Fruit fly (Drosophila melanogaster): ENCODE data around the gene CG14983.

Gene CG14983

dm6 chr3L:3972599-3972998 lies 23.5 kb upstream of the CG14983 start, which contains the start of gene CG43915:
CG43915 (plus strand) TSS chr3L:3972899.
- TF ChIP-seq CG6276 (GFP tag; optimal IDR thresholded peaks at IDR 0.05), result no peak
- TF ChIP-seq fkh (GFP tag; optimal IDR thresholded peaks at IDR 0.05), result no peak
- no peak for TF ChIP-seq CG6808 (GFP tag; optimal IDR thresholded peaks at IDR 0.05)
- no peak for TF ChIP-seq CG9139 (GFP tag; optimal IDR thresholded peaks at IDR 0.05)
- no peak for TF ChIP-seq Sox14 (GFP tag; optimal IDR thresholded peaks at IDR 0.05)
- no peak for TF ChIP-seq CG6792 (GFP tag; optimal IDR thresholded peaks at IDR 0.05)
- TF ChIP-seq Ets21C (GFP tag; optimal IDR thresholded peaks at IDR 0.05), result no peak
- no peak for TF ChIP-seq Hr38 (GFP tag; optimal IDR thresholded peaks at IDR 0.05)

dm6 chr3L:3970372-3971031 lies 21.4 kb upstream of the CG14983 start:
- TF ChIP-seq Gug (GFP tag; IDR thresholded peaks at IDR 0.05) (no peak), Eip78C (GFP tag) (peak; percentile 23), fd59A (GFP tag; optimal IDR thresholded peaks at IDR 0.05) (no peak), svp (GFP tag) (peak; percentile 54)

- TF ChIP-seq vri (GFP tag; optimal IDR thresholded peaks at IDR 0.05) (peak; percentile 15), Ets96B (tag; optimal IDR thresholded peaks at IDR 0.05) (no peak)
These were observed 16.0 kb upstream of the CG14983 start for dm6 chr3L:3965102-3965501.

- TF ChIP-seq Sox14 (GFP tag; optimal IDR thresholded peaks at IDR 0.05), result no peak
- TF ChIP-seq CG6276 (GFP tag; optimal IDR thresholded peaks at IDR 0.05), result no peak
- no peak for TF ChIP-seq CG8632 (GFP tag; optimal IDR thresholded peaks at IDR 0.05)
- TF ChIP-seq CG3919 (GFP tag; optimal IDR thresholded peaks at IDR 0.05), result no peak
- no peak for TF ChIP-seq CG6163 (GFP tag; IDR thresholded peaks at IDR 0.05)
- TF ChIP-seq Hr39 (GFP tag; optimal IDR thresholded peaks at IDR 0.05), result no peak
- TF ChIP-seq pdm3 (GFP tag; optimal IDR thresholded peaks at IDR 0.05), result no peak
- TF ChIP-seq Ets21C (GFP tag; optimal IDR thresholded peaks at IDR 0.05), result no peak
- TF ChIP-seq CG11294 (GFP tag; IDR thresholded peaks at IDR 0.05), result no peak
- TF ChIP-seq cyc (GFP tag; optimal IDR thresholded peaks at IDR 0.05), result no peak
- no peak for TF ChIP-seq Hr38 (GFP tag; optimal IDR thresholded peaks at IDR 0.05)
- TF ChIP-seq CG7368 (GFP tag; optimal IDR thresholded peaks at IDR 0.05), result no peak
- TF ChIP-seq CG6792 (GFP tag; optimal IDR thresholded peaks at IDR 0.05), result no peak
- TF ChIP-seq Met (GFP tag; optimal IDR thresholded peaks at IDR 0.05), result no peak
- TF ChIP-seq CG9139 (GFP tag; optimal IDR thresholded peaks at IDR 0.05), result no peak
- TF ChIP-seq salr (GFP tag; optimal IDR thresholded peaks at IDR 0.05), result no peak
These were observed 15.6 kb upstream of the CG14983 start, which contains the start of gene CG12605 for dm6 chr3L:3964671-3965070. CG12605 (minus strand) TSS chr3L:3964771.

DNA sequence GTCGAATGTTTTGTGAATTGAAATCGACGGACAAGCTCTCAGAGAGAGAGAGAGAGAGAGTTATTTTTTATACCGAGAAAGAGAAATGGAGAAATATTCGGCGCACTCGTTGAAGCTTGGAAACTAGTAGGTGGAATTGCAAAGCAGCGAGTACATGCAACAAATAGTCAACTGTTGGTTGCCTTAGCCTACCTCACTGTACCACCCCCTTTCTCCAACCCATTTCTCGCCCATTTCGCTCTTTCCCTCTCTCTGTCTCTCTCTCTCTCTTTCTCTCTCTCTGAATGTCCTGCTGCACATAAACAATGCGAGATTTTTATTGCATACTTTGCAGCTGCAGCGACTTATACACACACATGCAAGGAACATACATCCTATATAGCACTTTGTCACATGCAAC lies 14.9 kb upstream of the CG14983 start:
- no peak for TF ChIP-seq CG8632 (GFP tag; optimal IDR thresholded peaks at IDR 0.05)
- TF ChIP-seq CG34406 (GFP tag; optimal IDR thresholded peaks at IDR 0.05), result no peak
- TF ChIP-seq CG15336 (GFP tag; IDR thresholded peaks at IDR 0.05), result no peak
- TF ChIP-seq CG9139 (GFP tag; optimal IDR thresholded peaks at IDR 0.05), result no peak
- TF ChIP-seq CG8319 (GFP tag; optimal IDR thresholded peaks at IDR 0.05), result no peak
- no peak for TF ChIP-seq Hr39 (GFP tag; optimal IDR thresholded peaks at IDR 0.05)
- TF ChIP-seq net (GFP tag; optimal IDR thresholded peaks at IDR 0.05), result no peak
- TF ChIP-seq CG32006 (GFP tag; optimal IDR thresholded peaks at IDR 0.05), result no peak
- TF ChIP-seq CG1621 (tag; optimal IDR thresholded peaks at IDR 0.05), result no peak
- TF ChIP-seq CG16779 (tag; optimal IDR thresholded peaks at IDR 0.05), result no peak
- no peak for TF ChIP-seq CG7368 (GFP tag; optimal IDR thresholded peaks at IDR 0.05)
- TF ChIP-seq Sox102F (GFP tag; optimal IDR thresholded peaks at IDR 0.05), result no peak
- no peak for TF ChIP-seq svp (GFP tag)
- no peak for TF ChIP-seq Hr38 (GFP tag; optimal IDR thresholded peaks at IDR 0.05)
- no peak for TF ChIP-seq Eip78C (GFP tag)
- no peak for TF ChIP-seq Gug (GFP tag; IDR thresholded peaks at IDR 0.05)
- no peak for TF ChIP-seq CG3032 (tag; optimal IDR thresholded peaks at IDR 0.05)

Measured in whole organism, prepupa.